Fruit fly (Drosophila melanogaster) Kc167 (cell line): ENCODE results near the gene Pmvk.

Experiments
- Myc ChIP-seq: fragments of >200 bp; optimal IDR thresholded peaks from 2 replicates; lab custom pipeline; 2017; ENCODE audit warnings: missing external identifiers
- Sin3A ChIP-seq: fragments of >200 bp; optimal IDR thresholded peaks from 2 replicates; lab custom pipeline; 2018; ENCODE audit warnings: missing external identifiers
- h ChIP-seq: fragments of >200 bp; optimal IDR thresholded peaks from 3 replicates; lab custom pipeline; 2018; ENCODE audit warnings: missing external identifiers
- insv ChIP-seq: fragments of >200 bp; optimal IDR thresholded peaks from 3 replicates; lab custom pipeline; 2018; ENCODE audit warnings: missing external identifiers
- psq ChIP-seq: fragments of >200 bp; optimal IDR thresholded peaks from 2 replicates; lab custom pipeline; 2017; ENCODE audit warnings: missing external identifiers
- ttk ChIP-seq: sonication (Bioruptor generic); optimal IDR thresholded peaks from 2 replicates; lab custom pipeline; 2017; ENCODE audit warnings: missing external identifiers

Pmvk gene

dm6 chr2L:19577187-19577765, 2.9 kb downstream of the Pmvk start, which contains the start of the genes spi and msb1l:
TSS of gene spi (minus strand) at chr2L:19577315.
TSS of gene msb1l (plus strand) at chr2L:19577701.
- TF ChIP-seq ttk (lab: Kevin White, UChicago) (no peak), insv (lab: Kevin White, UChicago) (no peak), Myc (lab: Kevin White, UChicago) (no peak), h (no peak), psq (lab: Kevin White, UChicago) (no peak), Sin3A (lab: Kevin White, UChicago) (no peak)

dm6 chr2L:19576299-19576971, 3.7 kb downstream of the Pmvk start:
- TF ChIP-seq Myc (lab: Kevin White, UChicago) (no peak), ttk (lab: Kevin White, UChicago) (no peak), Sin3A (lab: Kevin White, UChicago) (no peak), psq (lab: Kevin White, UChicago) (no peak), h (no peak), insv (lab: Kevin White, UChicago) (no peak)

- no peak for TF ChIP-seq ttk (lab: Kevin White, UChicago)
- TF ChIP-seq insv (lab: Kevin White, UChicago): no peak
- no peak for TF ChIP-seq psq (lab: Kevin White, UChicago)
- TF ChIP-seq Myc (lab: Kevin White, UChicago): no peak
- no peak for TF ChIP-seq h
- TF ChIP-seq Sin3A (lab: Kevin White, UChicago): no peak
Measured at dm6 chr2L:19575626-19576298, 4.4 kb downstream of the Pmvk start.

dm6 chr2L:19574959-19575625, 5.1 kb downstream of the Pmvk start:
- TF ChIP-seq h (no peak), Myc (lab: Kevin White, UChicago) (no peak), ttk (lab: Kevin White, UChicago) (no peak), Sin3A (lab: Kevin White, UChicago) (no peak), psq (lab: Kevin White, UChicago) (no peak), insv (lab: Kevin White, UChicago) (no peak)

dm6 chr2L:19574364-19574763, 5.8 kb downstream of the Pmvk start:
- TF ChIP-seq Sin3A (lab: Kevin White, UChicago) (no peak), insv (lab: Kevin White, UChicago) (no peak), Myc (lab: Kevin White, UChicago) (no peak), h (no peak), ttk (lab: Kevin White, UChicago) (no peak), psq (lab: Kevin White, UChicago) (no peak)

- TF ChIP-seq psq (lab: Kevin White, UChicago) (no peak), insv (lab: Kevin White, UChicago) (no peak), Sin3A (lab: Kevin White, UChicago) (no peak), Myc (lab: Kevin White, UChicago) (no peak), ttk (lab: Kevin White, UChicago) (no peak), h (no peak)
Measured at dm6 chr2L:19572496-19573317, 7.4 kb downstream of the Pmvk start.

dm6 chr2L:19571574-19572495, 8.3 kb downstream of the Pmvk start:
- TF ChIP-seq psq (lab: Kevin White, UChicago) (no peak), h (no peak), Sin3A (lab: Kevin White, UChicago) (no peak), insv (lab: Kevin White, UChicago) (no peak), Myc (lab: Kevin White, UChicago) (no peak), ttk (lab: Kevin White, UChicago) (no peak)

dm6 chr2L:19570806-19571254, 9.3 kb downstream of the Pmvk start:
- TF ChIP-seq ttk (lab: Kevin White, UChicago) (no peak), Myc (lab: Kevin White, UChicago) (no peak), psq (lab: Kevin White, UChicago) (no peak), Sin3A (lab: Kevin White, UChicago) (no peak), h (no peak), insv (lab: Kevin White, UChicago) (no peak)

- TF ChIP-seq h (no peak), psq (lab: Kevin White, UChicago) (no peak), Sin3A (lab: Kevin White, UChicago) (no peak), insv (lab: Kevin White, UChicago) (no peak), ttk (lab: Kevin White, UChicago) (no peak), Myc (lab: Kevin White, UChicago) (no peak)
Measured at dm6 chr2L:19567305-19567898, 12.7 kb downstream of the Pmvk start.
